Fruit fly (Drosophila melanogaster) S2 (cell line): Measurements from ENCODE around the gene sxe2.

Experiments used
- CG8478 ChIP-seq: fragments of >200 bp; optimal IDR thresholded peaks from 2 replicates; lab custom pipeline; 2018
- CTCF ChIP-seq, 2 experiments: fragments of >200 bp; optimal IDR thresholded peaks; 2 replicates each; lab custom pipeline; 2018

- peak; percentile 78 for TF ChIP-seq CG8478
- TF ChIP-seq CTCF (optimal IDR thresholded peaks at IDR 0.05; lab: Kevin White, UChicago), result no peak
Observed at dm6 chr3R:16099268-16100240, 15.9 kb downstream of the sxe2 start.
